Fruit fly (Drosophila melanogaster): ENCODE results near the gene GstD11.

DNA sequence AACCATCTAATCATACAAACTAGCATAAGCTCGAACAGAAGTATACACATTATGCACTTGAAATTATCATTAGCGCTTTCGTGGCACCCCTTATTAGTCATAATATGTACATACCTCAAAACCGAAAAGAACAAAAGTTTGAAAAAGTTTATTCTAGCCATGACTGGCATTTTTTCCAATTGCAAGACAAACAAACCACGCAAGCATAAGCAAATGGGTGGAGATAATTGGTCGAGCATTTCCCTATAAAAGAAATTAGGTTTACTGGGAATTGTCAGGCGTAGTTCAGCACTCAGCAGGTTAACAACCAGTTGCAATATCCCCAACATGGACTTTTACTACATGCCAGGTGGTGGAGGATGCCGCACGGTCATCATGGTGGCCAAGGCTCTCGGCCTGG, 11.5 kb upstream of the GstD11 start, which contains the start of gene GstD2:
- TF ChIP-seq psq (optimal IDR thresholded peaks at IDR 0.05), result no peak
- no peak for TF ChIP-seq EcR (GFP tag; optimal IDR thresholded peaks at IDR 0.05)
- TF ChIP-seq usp (GFP tag; optimal IDR thresholded peaks at IDR 0.05), result no peak
